Fruit fly (Drosophila melanogaster) whole organism, embryonic: Measurements from ENCODE around the gene CG14567.

Experiments used
- B-H2 ChIP-seq: fragments of 200-800 bp; sonication (Bioruptor generic); optimal IDR thresholded peaks from 2 replicates; lab custom pipeline; 2018; ENCODE audit warnings: missing biosample characterization, mild to moderate bottlenecking, missing genetic modification characterization
- CG10431 ChIP-seq: fragments of 200-800 bp; sonication (Bioruptor generic); optimal IDR thresholded peaks from 3 replicates; lab custom pipeline; 2018; ENCODE audit warnings: missing biosample characterization, mild to moderate bottlenecking, missing genetic modification characterization
- CG11398 ChIP-seq: fragments of 200-800 bp; sonication (Bioruptor generic); optimal IDR thresholded peaks from 2 replicates; lab custom pipeline; 2016; ENCODE audit warnings: missing biosample characterization, missing genetic modification characterization
- CG11504 ChIP-seq: fragments of 200-800 bp; sonication (Bioruptor generic); optimal IDR thresholded peaks from 3 replicates; lab custom pipeline; 2019; ENCODE audit warnings: missing biosample characterization, mild to moderate bottlenecking, missing genetic modification characterization, moderate library complexity
- CG11723 ChIP-seq: fragments of 200-800 bp; sonication (Bioruptor generic); optimal IDR thresholded peaks from 2 replicates; lab custom pipeline; 2017; ENCODE audit warnings: missing biosample characterization, mild to moderate bottlenecking, missing genetic modification characterization
- CG12104 ChIP-seq: fragments of 200-800 bp; sonication (Bioruptor generic); optimal IDR thresholded peaks from 3 replicates; lab custom pipeline; 2016; ENCODE audit warnings: missing biosample characterization, missing genetic modification characterization
- CG12659 ChIP-seq: fragments of 200-800 bp; sonication (Bioruptor generic); optimal IDR thresholded peaks from 3 replicates; lab custom pipeline; 2017; ENCODE audit warnings: mild to moderate bottlenecking, missing biosample characterization, missing genetic modification reagents, missing genetic modification characterization
- CG13296 ChIP-seq: fragments of 200-800 bp; sonication (Bioruptor generic); optimal IDR thresholded peaks from 3 replicates; lab custom pipeline; 2018; ENCODE audit warnings: missing biosample characterization, mild to moderate bottlenecking, missing genetic modification characterization
- CG14014 ChIP-seq: fragments of 200-800 bp; sonication (Bioruptor generic); IDR thresholded peaks from 2 replicates; pipeline ENCODE4 v1.3.6; 2022; ENCODE audit warnings: missing biosample characterization, missing genetic modification characterization
- CG16813 ChIP-seq: fragments of 200-800 bp; sonication (Bioruptor generic); IDR thresholded peaks from 3 replicates; pipeline ENCODE4 v1.3.6; 2022; ENCODE audit warnings: missing biosample characterization, missing genetic modification characterization; ENCODE audit not compliant: partially characterized antibody
- CG18619 ChIP-seq: fragments of 200-800 bp; sonication (Bioruptor generic); optimal IDR thresholded peaks from 3 replicates; lab custom pipeline; 2017; ENCODE audit warnings: missing biosample characterization, mild to moderate bottlenecking, missing genetic modification characterization
- CG2120 ChIP-seq: fragments of 200-800 bp; sonication (Bioruptor generic); optimal IDR thresholded peaks from 3 replicates; lab custom pipeline; 2016; ENCODE audit warnings: missing biosample characterization, missing genetic modification characterization
- CG31224 ChIP-seq: fragments of 200-800 bp; sonication (Bioruptor generic); IDR thresholded peaks from 2 replicates; pipeline ENCODE4 v1.3.6; 2022; ENCODE audit warnings: missing biosample characterization, missing genetic modification characterization
- CG34224 ChIP-seq: fragments of 200-800 bp; sonication (Bioruptor generic); IDR thresholded peaks from 3 replicates; pipeline ENCODE4 v1.3.6; 2022; ENCODE audit warnings: missing biosample characterization, missing genetic modification characterization; ENCODE audit not compliant: partially characterized antibody
- CG3838 ChIP-seq: fragments of 200-800 bp; sonication (Bioruptor generic); optimal IDR thresholded peaks from 3 replicates; lab custom pipeline; 2016; ENCODE audit warnings: missing biosample characterization, missing genetic modification characterization
- CG43689 ChIP-seq: fragments of 200-800 bp; sonication (Bioruptor generic); IDR thresholded peaks from 2 replicates; pipeline ENCODE4 v1.3.6; 2022; ENCODE audit warnings: missing biosample characterization, missing genetic modification characterization
- CG7928 ChIP-seq: fragments of 200-800 bp; sonication (Bioruptor generic); optimal IDR thresholded peaks from 2 replicates; lab custom pipeline; 2017; ENCODE audit warnings: missing biosample characterization, mild to moderate bottlenecking, missing genetic modification characterization
- CG9215 ChIP-seq: fragments of 200-800 bp; sonication (Bioruptor generic); IDR thresholded peaks from 2 replicates; pipeline ENCODE4 v1.3.6; 2022; ENCODE audit warnings: missing biosample characterization, missing genetic modification characterization
- CG9609 ChIP-seq: fragments of 200-800 bp; sonication (Bioruptor generic); optimal IDR thresholded peaks from 3 replicates; lab custom pipeline; 2016; ENCODE audit warnings: missing biosample characterization, missing genetic modification characterization
- CHES-1-like ChIP-seq: fragments of 200-800 bp; sonication (Bioruptor generic); optimal IDR thresholded peaks from 2 replicates; lab custom pipeline; 2016; ENCODE audit warnings: missing biosample characterization, missing genetic modification characterization
- CkIIα-i1 ChIP-seq: fragments of 200-800 bp; sonication (Bioruptor generic); IDR thresholded peaks from 2 replicates; pipeline ENCODE4 v1.3.6; 2022; ENCODE audit warnings: missing biosample characterization, missing genetic modification characterization
- Dad ChIP-seq: fragments of 200-800 bp; sonication (Bioruptor generic); optimal IDR thresholded peaks from 3 replicates; lab custom pipeline; 2016; ENCODE audit warnings: missing biosample characterization, missing genetic modification characterization
- Dfd ChIP-seq, 2 experiments: fragments of >200 bp; optimal IDR thresholded peaks; 2 replicates each; lab custom pipeline; 2017; ENCODE audit warnings: missing biosample characterization in 2 of 2, missing genetic modification characterization in 2 of 2
- Fer2 ChIP-seq: fragments of 200-800 bp; sonication (Bioruptor generic); optimal IDR thresholded peaks from 2 replicates; lab custom pipeline; 2018; ENCODE audit warnings: missing biosample characterization, mild to moderate bottlenecking, missing genetic modification characterization, moderate library complexity
- Hand ChIP-seq: fragments of 200-800 bp; sonication (Bioruptor generic); optimal IDR thresholded peaks from 2 replicates; lab custom pipeline; 2017; ENCODE audit warnings: mild to moderate bottlenecking, missing biosample characterization, missing genetic modification reagents, missing genetic modification characterization
- HmgZ ChIP-seq: fragments of 200-800 bp; sonication (Bioruptor generic); optimal IDR thresholded peaks from 2 replicates; lab custom pipeline; 2018; ENCODE audit warnings: missing biosample characterization, mild to moderate bottlenecking, missing genetic modification characterization
- Lim3 ChIP-seq: fragments of 200-800 bp; sonication (Bioruptor generic); IDR thresholded peaks from 2 replicates; pipeline ENCODE4 v1.3.6; 2022; ENCODE audit warnings: missing biosample characterization, missing genetic modification characterization
- NC2α ChIP-seq: fragments of 200-800 bp; sonication (Bioruptor generic); optimal IDR thresholded peaks from 2 replicates; lab custom pipeline; 2016; ENCODE audit warnings: missing biosample characterization, missing genetic modification characterization
- Nf-YC ChIP-seq: fragments of 200-800 bp; optimal IDR thresholded peaks from 3 replicates; lab custom pipeline; 2019; ENCODE audit warnings: missing biosample characterization, mild to moderate bottlenecking, missing genetic modification characterization, moderate library complexity
- Ptx1 ChIP-seq: fragments of 200-800 bp; sonication (Bioruptor generic); IDR thresholded peaks from 2 replicates; pipeline ENCODE4 v1.3.6; 2022; ENCODE audit warnings: missing biosample characterization, missing genetic modification characterization
- Spps ChIP-seq: fragments of 200-800 bp; sonication (Bioruptor generic); optimal IDR thresholded peaks from 2 replicates; lab custom pipeline; 2018; ENCODE audit warnings: missing biosample characterization, mild to moderate bottlenecking, missing genetic modification characterization
- Ssrp ChIP-seq: fragments of 200-800 bp; sonication (Bioruptor generic); optimal IDR thresholded peaks from 2 replicates; lab custom pipeline; 2018; ENCODE audit warnings: missing biosample characterization, mild to moderate bottlenecking, missing genetic modification characterization, moderate library complexity
- Usf ChIP-seq: fragments of 200-800 bp; sonication (Bioruptor generic); optimal IDR thresholded peaks from 2 replicates; lab custom pipeline; 2017; ENCODE audit warnings: missing genotype, missing biosample characterization, missing genetic modification characterization
- abd-A ChIP-seq: fragments of 200-800 bp; sonication (Bioruptor generic); optimal IDR thresholded peaks from 3 replicates; lab custom pipeline; 2019; ENCODE audit warnings: missing biosample characterization, mild to moderate bottlenecking, missing genetic modification characterization, moderate library complexity
- aop ChIP-seq: fragments of 200-800 bp; sonication (Bioruptor generic); IDR thresholded peaks from 2 replicates; pipeline ENCODE4 v1.3.6; 2022; ENCODE audit warnings: missing biosample characterization, missing genetic modification characterization
- ara ChIP-seq: fragments of 200-800 bp; sonication (Bioruptor generic); IDR thresholded peaks from 2 replicates; pipeline ENCODE4 v1.3.6; 2022; ENCODE audit warnings: missing biosample characterization, missing genetic modification characterization
- bcd ChIP-seq: fragments of 200-800 bp; sonication (Bioruptor generic); optimal IDR thresholded peaks from 2 replicates; lab custom pipeline; 2017; ENCODE audit warnings: missing biosample characterization, mild to moderate bottlenecking, missing genetic modification characterization
- br ChIP-seq: fragments of >200 bp; optimal IDR thresholded peaks from 2 replicates; lab custom pipeline; 2017
- disco-r ChIP-seq: fragments of 200-800 bp; sonication (Bioruptor generic); optimal IDR thresholded peaks from 2 replicates; lab custom pipeline; 2016; ENCODE audit warnings: missing biosample characterization, missing genetic modification characterization
- dmrt11E ChIP-seq: fragments of 200-800 bp; sonication (Bioruptor generic); optimal IDR thresholded peaks from 3 replicates; lab custom pipeline; 2018; ENCODE audit warnings: missing biosample characterization, mild to moderate bottlenecking, missing genetic modification characterization, moderate library complexity
- emc ChIP-seq: fragments of 200-800 bp; sonication (Bioruptor generic); optimal IDR thresholded peaks from 2 replicates; lab custom pipeline; 2016; ENCODE audit warnings: missing biosample characterization, missing genetic modification characterization
- fd64A ChIP-seq: fragments of 200-800 bp; sonication (Bioruptor generic); optimal IDR thresholded peaks from 3 replicates; lab custom pipeline; 2018; ENCODE audit warnings: missing biosample characterization, mild to moderate bottlenecking, missing genetic modification characterization
- lbe ChIP-seq: fragments of 200-800 bp; sonication (Bioruptor generic); optimal IDR thresholded peaks from 2 replicates; lab custom pipeline; 2016; ENCODE audit warnings: missing biosample characterization, mild to moderate bottlenecking, missing genetic modification characterization
- lola ChIP-seq, 3 experiments: fragments of >200 bp in 2 of 3; fragments of 200-800 bp in 1 of 3; sonication (Bioruptor generic) in 1 of 3; optimal IDR thresholded peaks; 2 replicates each; lab custom pipeline; 2017 to 2019; ENCODE audit warnings: missing biosample characterization in 3 of 3, missing genetic modification characterization in 3 of 3, mild to moderate bottlenecking in 1 of 3, moderate library complexity in 1 of 3
- nau ChIP-seq: fragments of 200-800 bp; sonication (Bioruptor generic); optimal IDR thresholded peaks from 3 replicates; lab custom pipeline; 2017; ENCODE audit warnings: missing biosample characterization, mild to moderate bottlenecking, missing genetic modification characterization, missing genetic modification reagents
- nom ChIP-seq: fragments of 200-800 bp; sonication (Bioruptor generic); optimal IDR thresholded peaks from 2 replicates; lab custom pipeline; 2017; ENCODE audit warnings: missing biosample characterization, missing genetic modification characterization, mild to moderate bottlenecking, moderate library complexity, missing genetic modification reagents
- psq ChIP-seq: fragments of 200-800 bp; sonication (Bioruptor generic); optimal IDR thresholded peaks from 2 replicates; lab custom pipeline; 2017; ENCODE audit warnings: missing biosample characterization, missing genetic modification characterization
- pzg ChIP-seq: fragments of 200-800 bp; sonication (Bioruptor generic); optimal IDR thresholded peaks from 3 replicates; lab custom pipeline; 2018; ENCODE audit warnings: missing biosample characterization, mild to moderate bottlenecking, missing genetic modification characterization, moderate library complexity
- scrt ChIP-seq: fragments of 200-800 bp; sonication (Bioruptor generic); optimal IDR thresholded peaks from 2 replicates; lab custom pipeline; 2018; ENCODE audit warnings: missing biosample characterization, mild to moderate bottlenecking, missing genetic modification characterization, moderate library complexity
- trh ChIP-seq: fragments of 200-800 bp; sonication (Bioruptor generic); optimal IDR thresholded peaks from 2 replicates; lab custom pipeline; 2016; ENCODE audit warnings: missing biosample characterization, missing genetic modification characterization

Gene CG14567

DNA sequence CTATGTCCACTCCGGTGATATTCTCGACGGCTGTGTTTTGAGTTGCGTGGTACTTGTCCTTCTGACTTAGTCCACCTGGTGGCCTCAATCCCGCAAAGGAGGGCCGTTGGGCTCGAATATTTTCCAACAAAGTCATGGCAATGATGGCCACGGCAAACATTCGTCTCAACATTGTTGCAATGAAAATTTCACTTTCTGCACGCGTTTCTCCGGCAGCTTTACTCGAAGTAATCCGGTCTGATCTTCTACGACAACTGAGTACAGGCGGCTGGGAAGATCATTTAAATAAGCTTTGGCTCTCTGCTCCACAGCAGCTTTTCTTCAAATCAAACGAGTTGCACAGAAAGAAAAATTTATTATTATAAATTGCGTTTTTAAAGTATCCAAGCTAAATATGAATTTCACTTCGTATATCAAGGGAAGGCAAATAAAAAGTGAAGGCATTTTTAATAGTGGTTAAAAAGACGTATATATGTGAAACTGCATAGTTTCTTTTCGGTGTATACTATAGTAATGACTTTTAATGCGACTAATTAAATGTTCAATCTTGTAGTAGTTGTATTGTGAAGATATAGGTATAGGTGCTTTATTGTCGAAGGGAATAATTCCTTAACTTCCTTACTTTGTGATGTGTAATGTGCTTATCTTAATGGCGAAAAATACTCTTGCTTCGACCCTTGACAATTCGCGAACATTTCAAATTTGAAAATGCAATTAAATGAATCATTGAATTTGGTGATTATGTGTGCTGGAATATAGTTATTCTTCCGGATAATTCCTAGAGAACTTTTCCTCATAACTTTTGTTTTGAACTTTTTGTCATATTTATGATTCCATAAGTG is at the start of gene CG14567 (continued):
- TF ChIP-seq bcd (GFP tag; lab: Kevin White, UChicago) (no peak), B-H2 (no peak), aop (GFP tag; lab: Robert Waterston, UW) (no peak), Ptx1 (peak; percentile 42; the same call in 1 of the 2 replicates), lbe (GFP tag; lab: Kevin White, UChicago) (no peak), CG13296 (GFP tag; lab: Kevin White, UChicago) (no peak), Hand (no peak), CG43689 (GFP tag; lab: Robert Waterston, UW) (no peak), Spps (tag; lab: Kevin White, UChicago) (no peak), CG7928 (GFP tag; lab: Kevin White, UChicago) (no peak), fd64A (GFP tag; lab: Kevin White, UChicago) (no peak), nau (GFP tag; lab: Kevin White, UChicago) (no peak), dmrt11E (tag; lab: Kevin White, UChicago) (no peak), Ssrp (tag; lab: Kevin White, UChicago) (peak; percentile 14), lola (GFP tag; optimal IDR thresholded peaks at IDR 0.05; lab: Kevin White, UChicago) (no peak), scrt (GFP tag; lab: Kevin White, UChicago) (no peak), Dfd (GFP tag; optimal IDR thresholded peaks at IDR 0.05; lab: Kevin White, UChicago) (no peak), nom (no peak), abd-A (tag; lab: Kevin White, UChicago) (no peak), disco-r (GFP tag; lab: Kevin White, UChicago) (no peak), pzg (GFP tag; lab: Kevin White, UChicago) (no peak), trh (GFP tag; lab: Kevin White, UChicago) (no peak), CG2120 (GFP tag; lab: Kevin White, UChicago) (no peak), CG14014 (GFP tag; lab: Robert Waterston, UW) (no peak), CG31224 (GFP tag; lab: Robert Waterston, UW) (no peak), CG12104 (GFP tag; lab: Kevin White, UChicago) (no peak), CG18619 (no peak), CG11504 (tag; lab: Kevin White, UChicago) (peak; percentile 71), CG34224 (GFP tag; lab: Robert Waterston, UW) (no peak), ara (no peak; the same call in 1 of the 2 replicates), CG11723 (GFP tag; lab: Kevin White, UChicago) (no peak), CG10431 (GFP tag; lab: Kevin White, UChicago) (no peak), CG16813 (no peak), CG11398 (GFP tag; lab: Kevin White, UChicago) (no peak), emc (GFP tag; lab: Kevin White, UChicago) (no peak), CG9609 (no peak), br (no peak), Lim3 (GFP tag; lab: Robert Waterston, UW) (no peak), HmgZ (no peak), CG3838 (no peak), CG9215 (GFP tag; lab: Robert Waterston, UW) (no peak), Dad (GFP tag; lab: Kevin White, UChicago) (no peak), Fer2 (tag; lab: Kevin White, UChicago) (no peak), Usf (no peak), NC2α (GFP tag; lab: Kevin White, UChicago) (no peak), psq (no peak), CkIIα-i1 (no peak), Nf-YC (tag; lab: Kevin White, UChicago) (no peak), CHES-1-like (GFP tag; lab: Kevin White, UChicago) (no peak), CG12659 (GFP tag; lab: Kevin White, UChicago) (no peak)
